Fruit fly (Drosophila melanogaster) whole organism, embryonic: ENCODE results near the gene St2.

Experiments used
- Blimp-1 ChIP-seq: fragments of 200-800 bp; sonication (Bioruptor generic); optimal IDR thresholded peaks from 3 replicates; lab custom pipeline; 2018; ENCODE audit warnings: missing biosample characterization, missing genetic modification characterization, mild to moderate bottlenecking, moderate library complexity, missing genetic modification reagents
- CG10267 ChIP-seq: fragments of 200-800 bp; sonication (Bioruptor generic); optimal IDR thresholded peaks from 2 replicates; lab custom pipeline; 2018; ENCODE audit warnings: missing biosample characterization, mild to moderate bottlenecking, missing genetic modification characterization, moderate library complexity
- CG10979 ChIP-seq: fragments of 200-800 bp; sonication (Bioruptor generic); optimal IDR thresholded peaks from 2 replicates; lab custom pipeline; 2018; ENCODE audit warnings: missing biosample characterization, mild to moderate bottlenecking, missing genetic modification characterization, moderate library complexity
- CG14014 ChIP-seq: fragments of 200-800 bp; sonication (Bioruptor generic); IDR thresholded peaks from 2 replicates; pipeline ENCODE4 v1.3.6; 2022; ENCODE audit warnings: missing biosample characterization, missing genetic modification characterization
- CG15011 ChIP-seq: fragments of 200-800 bp; sonication (Bioruptor generic); optimal IDR thresholded peaks from 3 replicates; lab custom pipeline; 2018; ENCODE audit warnings: missing biosample characterization, mild to moderate bottlenecking, missing genetic modification characterization
- CG1602 ChIP-seq: fragments of 200-800 bp; sonication (Bioruptor generic); optimal IDR thresholded peaks from 3 replicates; lab custom pipeline; 2016; ENCODE audit warnings: missing biosample characterization, missing genetic modification characterization
- CG17385 ChIP-seq: fragments of 200-800 bp; sonication (Bioruptor generic); optimal IDR thresholded peaks from 3 replicates; lab custom pipeline; 2018; ENCODE audit warnings: missing biosample characterization, mild to moderate bottlenecking, missing genetic modification characterization
- CG18011 ChIP-seq: fragments of 200-800 bp; sonication (Bioruptor generic); optimal IDR thresholded peaks from 2 replicates; lab custom pipeline; 2017; ENCODE audit warnings: missing biosample characterization, missing genetic modification characterization, mild to moderate bottlenecking, moderate library complexity, missing genotype
- CG18262 ChIP-seq: fragments of 200-800 bp; optimal IDR thresholded peaks from 3 replicates; lab custom pipeline; 2019; ENCODE audit warnings: missing biosample characterization, mild to moderate bottlenecking, missing genetic modification characterization, moderate library complexity
- CG31224 ChIP-seq: fragments of 200-800 bp; sonication (Bioruptor generic); IDR thresholded peaks from 2 replicates; pipeline ENCODE4 v1.3.6; 2022; ENCODE audit warnings: missing biosample characterization, missing genetic modification characterization
- CG3995 ChIP-seq: fragments of 200-800 bp; sonication (Bioruptor generic); optimal IDR thresholded peaks from 3 replicates; lab custom pipeline; 2016; ENCODE audit warnings: missing biosample characterization, missing genetic modification characterization
- CG4854 ChIP-seq: fragments of 200-800 bp; sonication (Bioruptor generic); optimal IDR thresholded peaks from 2 replicates; lab custom pipeline; 2016; ENCODE audit warnings: missing biosample characterization, missing genetic modification characterization, inconsistent platforms
- CG6689 ChIP-seq: fragments of 200-800 bp; sonication (Bioruptor generic); IDR thresholded peaks from 2 replicates; pipeline ENCODE4 v1.3.6; 2022; ENCODE audit warnings: missing biosample characterization, missing genetic modification characterization
- CG6765 ChIP-seq: fragments of 200-800 bp; sonication (Bioruptor generic); optimal IDR thresholded peaks from 3 replicates; lab custom pipeline; 2017; ENCODE audit warnings: missing biosample characterization, mild to moderate bottlenecking, missing genetic modification characterization
- CG6854 ChIP-seq: fragments of 200-800 bp; sonication (Bioruptor generic); optimal IDR thresholded peaks from 3 replicates; lab custom pipeline; 2017; ENCODE audit warnings: missing biosample characterization, mild to moderate bottlenecking, missing genetic modification characterization
- CG8290 ChIP-seq, 3 experiments: fragments of 200-800 bp; sonication (Bioruptor generic); optimal IDR thresholded peaks; 2 replicates each; lab custom pipeline; 2016 to 2019; ENCODE audit warnings: missing biosample characterization in 3 of 3, missing genetic modification characterization in 3 of 3, mild to moderate bottlenecking in 2 of 3, moderate library complexity in 1 of 3
- CG8388 ChIP-seq: fragments of 200-800 bp; sonication (Bioruptor generic); optimal IDR thresholded peaks from 2 replicates; lab custom pipeline; 2019; ENCODE audit warnings: missing biosample characterization, mild to moderate bottlenecking, missing genetic modification characterization, moderate library complexity
- CG8924 ChIP-seq: fragments of 200-800 bp; optimal IDR thresholded peaks from 3 replicates; lab custom pipeline; 2019; ENCODE audit warnings: missing biosample characterization, mild to moderate bottlenecking, missing genetic modification characterization, moderate library complexity
- Chrac-16 ChIP-seq: fragments of 200-800 bp; sonication (Bioruptor generic); optimal IDR thresholded peaks from 3 replicates; lab custom pipeline; 2016; ENCODE audit warnings: missing biosample characterization, missing genetic modification characterization
- Doc2 ChIP-seq: fragments of 200-800 bp; sonication (Bioruptor generic); IDR thresholded peaks from 2 replicates; pipeline ENCODE4 v1.3.6; 2022; ENCODE audit warnings: missing biosample characterization, missing genetic modification characterization
- E2f1 ChIP-seq: fragments of 200-800 bp; sonication (Bioruptor generic); IDR thresholded peaks from 2 replicates; pipeline ENCODE4 v1.3.6; 2022; ENCODE audit warnings: missing biosample characterization, missing genetic modification characterization
- Ets65A ChIP-seq: fragments of 200-800 bp; sonication (Bioruptor generic); peaks from one replicate; lab custom pipeline; 2016; ENCODE audit warnings: missing biosample characterization, missing genetic modification characterization
- H2.0 ChIP-seq: fragments of 200-800 bp; sonication (Bioruptor generic); IDR thresholded peaks from 2 replicates; pipeline ENCODE4 v1.3.6; 2022; ENCODE audit warnings: missing biosample characterization, missing genetic modification characterization
- Mes4 ChIP-seq: fragments of 200-800 bp; sonication (Bioruptor generic); optimal IDR thresholded peaks from 2 replicates; lab custom pipeline; 2016; ENCODE audit warnings: missing biosample characterization, missing genetic modification characterization
- Nf-YC ChIP-seq: fragments of 200-800 bp; optimal IDR thresholded peaks from 3 replicates; lab custom pipeline; 2019; ENCODE audit warnings: missing biosample characterization, mild to moderate bottlenecking, missing genetic modification characterization, moderate library complexity
- Optix ChIP-seq: fragments of 200-800 bp; sonication (Bioruptor generic); IDR thresholded peaks from 3 replicates; pipeline ENCODE4 v1.3.6; 2022; ENCODE audit warnings: missing biosample characterization, missing genetic modification characterization
- PHDP ChIP-seq: fragments of 200-800 bp; sonication (Bioruptor generic); optimal IDR thresholded peaks from 3 replicates; lab custom pipeline; 2018; ENCODE audit warnings: missing biosample characterization, mild to moderate bottlenecking, missing genetic modification characterization, moderate library complexity
- Pdp1 ChIP-seq, 2 experiments: fragments of 200-800 bp; sonication (Bioruptor generic); optimal IDR thresholded peaks; 3 replicates each; lab custom pipeline; 2016; ENCODE audit warnings: missing biosample characterization in 2 of 2, missing genetic modification characterization in 2 of 2, mild to moderate bottlenecking in 1 of 2, moderate library complexity in 1 of 2
- Ravus ChIP-seq: fragments of 200-800 bp; sonication (Bioruptor generic); IDR thresholded peaks from 2 replicates; pipeline ENCODE4 v1.3.6; 2022; ENCODE audit warnings: missing biosample characterization, missing genetic modification characterization
- Spps ChIP-seq: fragments of 200-800 bp; sonication (Bioruptor generic); optimal IDR thresholded peaks from 2 replicates; lab custom pipeline; 2018; ENCODE audit warnings: missing biosample characterization, mild to moderate bottlenecking, missing genetic modification characterization
- ara ChIP-seq: fragments of 200-800 bp; sonication (Bioruptor generic); IDR thresholded peaks from 2 replicates; pipeline ENCODE4 v1.3.6; 2022; ENCODE audit warnings: missing biosample characterization, missing genetic modification characterization
- bsh ChIP-seq, 2 experiments: fragments of 200-800 bp; sonication (Bioruptor generic); optimal IDR thresholded peaks; 2 replicates each; lab custom pipeline; 2017 to 2018; ENCODE audit warnings: mild to moderate bottlenecking in 2 of 2, missing biosample characterization in 2 of 2, missing genetic modification characterization in 2 of 2, moderate library complexity in 1 of 2
- cato ChIP-seq: fragments of 200-800 bp; sonication (Bioruptor generic); optimal IDR thresholded peaks from 2 replicates; lab custom pipeline; 2016; ENCODE audit warnings: missing biosample characterization, missing genetic modification characterization, borderline replicate concordance
- dysf ChIP-seq: fragments of 200-800 bp; sonication (Bioruptor generic); IDR thresholded peaks from 3 replicates; pipeline ENCODE4 v1.3.6; 2022; ENCODE audit warnings: missing biosample characterization, missing genetic modification characterization
- ewg ChIP-seq: fragments of 200-800 bp; sonication (Bioruptor generic); optimal IDR thresholded peaks from 3 replicates; lab custom pipeline; 2017; ENCODE audit warnings: mild to moderate bottlenecking, missing biosample characterization, missing genetic modification reagents, missing genetic modification characterization
- ftz-f1 ChIP-seq: fragments of 200-800 bp; sonication (Bioruptor generic); optimal IDR thresholded peaks from 2 replicates; lab custom pipeline; 2016; ENCODE audit warnings: missing biosample characterization, missing genetic modification characterization
- gro ChIP-seq: fragments of 200-800 bp; sonication (Bioruptor generic); optimal IDR thresholded peaks from 2 replicates; lab custom pipeline; 2016; ENCODE audit warnings: missing biosample characterization, missing genetic modification characterization
- lmd ChIP-seq: fragments of 200-800 bp; sonication (Bioruptor generic); IDR thresholded peaks from 2 replicates; pipeline ENCODE4 v1.3.6; 2022; ENCODE audit warnings: missing biosample characterization, missing genetic modification characterization
- lola ChIP-seq, 3 experiments: fragments of >200 bp in 2 of 3; fragments of 200-800 bp in 1 of 3; sonication (Bioruptor generic) in 1 of 3; optimal IDR thresholded peaks; 2 replicates each; lab custom pipeline; 2017 to 2019; ENCODE audit warnings: missing biosample characterization in 3 of 3, missing genetic modification characterization in 3 of 3, mild to moderate bottlenecking in 1 of 3, moderate library complexity in 1 of 3
- nau ChIP-seq: fragments of 200-800 bp; sonication (Bioruptor generic); optimal IDR thresholded peaks from 3 replicates; lab custom pipeline; 2017; ENCODE audit warnings: missing biosample characterization, mild to moderate bottlenecking, missing genetic modification characterization, missing genetic modification reagents
- prd ChIP-seq, 3 experiments: fragments of >200 bp in 2 of 3; fragments of 200-800 bp in 1 of 3; sonication (Bioruptor generic) in 1 of 3; optimal IDR thresholded peaks in 2 of 3; IDR thresholded peaks in 1 of 3; 2 replicates in 2 of 3; 3 replicates in 1 of 3; pipeline versions ENCODE4 v1.3.6 to Lab custom; 2017 to 2022; ENCODE audit warnings: missing biosample characterization in 1 of 3, missing genetic modification characterization in 1 of 3
- pzg ChIP-seq: fragments of 200-800 bp; sonication (Bioruptor generic); optimal IDR thresholded peaks from 3 replicates; lab custom pipeline; 2018; ENCODE audit warnings: missing biosample characterization, mild to moderate bottlenecking, missing genetic modification characterization, moderate library complexity
- row ChIP-seq: fragments of 200-800 bp; sonication (Bioruptor generic); IDR thresholded peaks from 3 replicates; pipeline ENCODE4 v1.3.6; 2022; ENCODE audit warnings: missing biosample characterization, missing genetic modification characterization
- sens-2 ChIP-seq: fragments of 200-800 bp; sonication (Bioruptor generic); IDR thresholded peaks from 2 replicates; pipeline ENCODE4 v1.3.6; 2022; ENCODE audit warnings: missing biosample characterization, missing genetic modification characterization
- sob ChIP-seq: fragments of 200-800 bp; sonication (Bioruptor generic); IDR thresholded peaks from 2 replicates; pipeline ENCODE4 v1.3.6; 2022; ENCODE audit warnings: missing biosample characterization, missing genetic modification characterization
- tap ChIP-seq: fragments of 200-800 bp; optimal IDR thresholded peaks from 3 replicates; lab custom pipeline; 2019; ENCODE audit warnings: missing biosample characterization, mild to moderate bottlenecking, missing genetic modification characterization, moderate library complexity
- tio ChIP-seq: fragments of 200-800 bp; sonication (Bioruptor generic); optimal IDR thresholded peaks from 2 replicates; lab custom pipeline; 2017; ENCODE audit warnings: missing biosample characterization, missing genetic modification characterization, inconsistent platforms

St2 gene

DNA sequence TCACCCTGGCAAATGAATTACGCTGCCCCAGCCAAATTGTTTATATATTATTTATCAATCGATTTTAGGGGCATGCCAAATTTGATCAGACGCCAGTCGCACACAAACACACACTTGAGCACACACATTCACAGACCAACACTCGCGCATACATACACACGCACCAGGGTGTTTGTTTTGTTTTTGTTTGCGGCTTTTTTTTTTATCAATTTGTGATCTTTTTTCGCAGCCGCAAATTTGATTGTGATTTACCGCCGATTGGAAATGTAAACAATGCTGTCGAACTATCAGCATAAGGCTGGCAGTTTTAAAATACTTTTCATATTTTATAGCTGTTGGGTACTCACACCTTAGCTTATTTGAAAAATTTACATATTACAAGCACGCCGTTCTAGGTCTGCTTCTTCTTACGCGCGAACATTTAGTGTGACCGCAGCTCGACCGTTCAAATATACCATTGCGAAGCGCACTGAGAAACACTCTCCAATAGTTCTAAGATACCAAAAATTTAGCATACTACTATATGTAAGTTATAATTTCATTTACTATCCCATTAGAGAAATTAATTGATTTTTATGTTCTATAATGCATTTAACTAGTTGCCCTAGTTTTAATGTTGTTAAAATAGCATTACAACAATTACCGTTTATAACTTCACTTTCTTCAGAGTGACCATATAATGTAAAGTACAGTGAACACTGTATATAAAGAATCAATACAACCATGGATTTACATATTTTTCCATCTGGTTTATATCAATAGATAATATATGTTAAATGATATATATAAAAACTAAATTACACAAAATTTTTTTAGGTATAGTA, 14.2 kb upstream of the St2 start, which contains the start of gene pum (continued):
- TF ChIP-seq CG18262 (tag; lab: Kevin White, UChicago) (peak; percentile 67), CG4854 (no peak), CG1602 (GFP tag; lab: Kevin White, UChicago) (peak; percentile 30), cato (GFP tag; lab: Kevin White, UChicago) (peak; percentile 10), tio (GFP tag; lab: Kevin White, UChicago) (no peak), tap (tag; lab: Kevin White, UChicago) (peak; percentile 61), Blimp-1 (GFP tag; lab: Kevin White, UChicago) (peak; percentile 53), CG17385 (peak; percentile 97), CG8924 (tag; lab: Kevin White, UChicago) (peak; percentile 75), ewg (GFP tag; lab: Kevin White, UChicago) (peak; percentile 63), PHDP (peak; percentile 44), sob (GFP tag; lab: Robert Waterston, UW) (0 out of 2 replicates have a peak, but pooled peaks have one; percentile 4), Optix (GFP tag; lab: Robert Waterston, UW) (no peak), row (GFP tag; lab: Robert Waterston, UW) (peak; percentile 82; the same call in 2 of the 3 replicates), CG10979 (tag; lab: Kevin White, UChicago) (peak; percentile 31), Pdp1 (GFP tag; optimal IDR thresholded peaks at IDR 0.05; lab: Kevin White, UChicago) (peak in 1 of 2 experiments; percentile 2), Chrac-16 (GFP tag; lab: Kevin White, UChicago) (peak; percentile 22), ara (GFP tag; lab: Robert Waterston, UW) (peak; percentile 7; the same call in 1 of the 2 replicates), Mes4 (GFP tag; lab: Kevin White, UChicago) (no peak), lmd (GFP tag; lab: Robert Waterston, UW) (peak; percentile 8; the same call in 1 of the 2 replicates), bsh (GFP tag; optimal IDR thresholded peaks at IDR 0.05; lab: Kevin White, UChicago) (peak; percentile 50 to 83), Nf-YC (peak; percentile 59), CG6689 (peak; percentile 47; the same call in 1 of the 2 replicates), sens-2 (GFP tag; lab: Robert Waterston, UW) (no peak), Ravus (GFP tag; lab: Robert Waterston, UW) (no peak), CG15011 (peak; percentile 8), CG3995 (no peak), ftz-f1 (GFP tag; lab: Kevin White, UChicago) (no peak), CG6854 (GFP tag; lab: Kevin White, UChicago) (no peak), pzg (GFP tag; lab: Kevin White, UChicago) (peak; percentile 74), Spps (tag; lab: Kevin White, UChicago) (peak; percentile 36), H2.0 (GFP tag; lab: Robert Waterston, UW) (peak; percentile 64), prd (optimal IDR thresholded peaks at IDR 0.05; lab: Kevin White, UChicago) (no peak), prd (GFP tag; IDR thresholded peaks at IDR 0.05; lab: Robert Waterston, UW) (peak; percentile 68), CG10267 (peak; percentile 75), Ets65A (GFP tag; lab: Kevin White, UChicago) (no peak), CG8388 (GFP tag; lab: Kevin White, UChicago) (peak; percentile 24), CG18011 (GFP tag; lab: Kevin White, UChicago) (no peak), CG31224 (no peak), nau (GFP tag; lab: Kevin White, UChicago) (no peak), CG8290 (GFP tag; optimal IDR thresholded peaks at IDR 0.05; lab: Kevin White, UChicago) (peak; percentile 26), CG8290 (tag; optimal IDR thresholded peaks at IDR 0.05; lab: Kevin White, UChicago) (peak in 1 of 2 experiments; percentile 35), CG14014 (GFP tag; lab: Robert Waterston, UW) (peak; percentile 68), CG6765 (no peak), Doc2 (GFP tag; lab: Robert Waterston, UW) (no peak), gro (no peak), dysf (GFP tag; lab: Robert Waterston, UW) (peak; percentile 47; the same call in 1 of the 3 replicates), lola (GFP tag; optimal IDR thresholded peaks at IDR 0.05; lab: Kevin White, UChicago) (peak in 1 of 3 experiments; percentile 57), E2f1 (GFP tag; lab: Robert Waterston, UW) (peak; percentile 38; the same call in 1 of the 2 replicates)
